Worm (Caenorhabditis elegans) whole organism, L3 larva: ENCODE results near the gene R01E6.2.

Experiments used
- ama-1 ChIP-seq: fragments of 150-350 bp; optimal IDR thresholded peaks from 2 replicates; lab custom pipeline; 2018
- ceh-28 ChIP-seq: fragments of 150-350 bp; optimal IDR thresholded peaks from 2 replicates; lab custom pipeline; 2014; ENCODE audit warnings: missing biosample characterization, missing genetic modification reagents, missing genetic modification characterization
- ceh-82 ChIP-seq: fragments of 150-350 bp; optimal IDR thresholded peaks from 2 replicates; lab custom pipeline; 2014; ENCODE audit warnings: missing biosample characterization, missing genetic modification characterization
- daf-12 ChIP-seq: fragments of 150-350 bp; optimal IDR thresholded peaks from 2 replicates; lab custom pipeline; 2014; ENCODE audit warnings: missing biosample characterization, missing genetic modification reagents, missing genetic modification characterization
- elt-1 ChIP-seq: fragments of 150-350 bp; optimal IDR thresholded peaks from 2 replicates; lab custom pipeline; 2014; ENCODE audit warnings: missing biosample characterization, missing genetic modification characterization
- elt-2 ChIP-seq: sonication (generic microtip); optimal IDR thresholded peaks from 2 replicates; lab custom pipeline; 2016; ENCODE audit warnings: missing genetic modification reagents, mild to moderate bottlenecking, missing genetic modification characterization, missing compliant biosample characterization
- eor-1 ChIP-seq, 2 experiments: fragments of 150-350 bp; optimal IDR thresholded peaks; 2 replicates each; lab custom pipeline; 2014 to 2018; ENCODE audit warnings: missing biosample characterization in 2 of 2, missing genetic modification characterization in 2 of 2
- fkh-10 ChIP-seq: sonication (generic microtip); optimal IDR thresholded peaks from 2 replicates; lab custom pipeline; 2017; ENCODE audit warnings: missing biosample characterization, missing genetic modification reagents, missing genetic modification characterization
- lin-15B ChIP-seq: fragments of 150-350 bp; optimal IDR thresholded peaks from 2 replicates; lab custom pipeline; 2014; ENCODE audit warnings: missing biosample characterization, missing genetic modification characterization
- lin-39 ChIP-seq: fragments of 150-350 bp; optimal IDR thresholded peaks from 2 replicates; lab custom pipeline; 2018; ENCODE audit warnings: missing biosample characterization, missing genetic modification reagents, missing genetic modification characterization
- lsy-12 ChIP-seq: sonication (generic microtip); optimal IDR thresholded peaks from 2 replicates; lab custom pipeline; 2016; ENCODE audit warnings: mild to moderate bottlenecking, missing genetic modification characterization, missing compliant biosample characterization
- mml-1 ChIP-seq: fragments of 150-350 bp; sonication (generic microtip); optimal IDR thresholded peaks from 3 replicates; lab custom pipeline; 2014; ENCODE audit warnings: missing biosample characterization, missing genetic modification characterization
- nfya-1 ChIP-seq: sonication (generic microtip); optimal IDR thresholded peaks from 2 replicates; lab custom pipeline; 2017; ENCODE audit warnings: missing genetic modification characterization, mild to moderate bottlenecking, missing compliant biosample characterization, antibody characterized with exemption, moderate library complexity; ENCODE audit not compliant: insufficient read depth
- nhr-25 ChIP-seq: sonication (generic microtip); optimal IDR thresholded peaks from 2 replicates; lab custom pipeline; 2017; ENCODE audit warnings: missing biosample characterization, missing genetic modification characterization
- nhr-28 ChIP-seq: fragments of 150-350 bp; optimal IDR thresholded peaks from 2 replicates; lab custom pipeline; 2014; ENCODE audit warnings: missing biosample characterization, missing genetic modification characterization
- nhr-43 ChIP-seq: sonication (generic microtip); optimal IDR thresholded peaks from 2 replicates; lab custom pipeline; 2016; ENCODE audit warnings: mild to moderate bottlenecking, missing genetic modification characterization, missing compliant biosample characterization; ENCODE audit not compliant: poor library complexity, severe bottlenecking
- pha-4 ChIP-seq: fragments of 150-350 bp; optimal IDR thresholded peaks from 2 replicates; lab custom pipeline; 2014; ENCODE audit warnings: missing biosample characterization, missing genetic modification reagents, missing genetic modification characterization
- skn-1 ChIP-seq: fragments of 150-350 bp; optimal IDR thresholded peaks from 2 replicates; lab custom pipeline; 2014; ENCODE audit warnings: missing biosample characterization, missing genetic modification characterization
- tbx-2 ChIP-seq: sonication (generic microtip); optimal IDR thresholded peaks from 2 replicates; lab custom pipeline; 2016; ENCODE audit warnings: mild to moderate bottlenecking, missing genetic modification characterization, missing compliant biosample characterization

R01E6.2 gene

ce11 chrX:13518861-13519713 is 47.2 kb downstream of the R01E6.2 start, which contains the start of the genes cdk-4 and F18H3.1:
TSS of gene cdk-4 (minus strand) at chrX:13518911.
TSS of gene F18H3.1 (plus strand) at chrX:13519663.
- TF ChIP-seq lin-39 (tag; lab: Kevin White, UChicago) (peak; percentile 85), pha-4 (tag; lab: Kevin White, UChicago) (peak; percentile 14), skn-1 (tag; lab: Kevin White, UChicago) (peak; percentile 32), tbx-2 (tag; lab: Kevin White, UChicago) (no peak), lin-15B (tag; lab: Kevin White, UChicago) (peak; percentile 64), elt-1 (tag; lab: Kevin White, UChicago) (peak; percentile 20), ama-1 (lab: Kevin White, UChicago) (no peak), mml-1 (tag; lab: Kevin White, UChicago) (no peak), nhr-28 (tag; lab: Kevin White, UChicago) (no peak), nfya-1 (peak; percentile 52), nhr-43 (tag; lab: Kevin White, UChicago) (no peak), daf-12 (no peak), eor-1 (tag; optimal IDR thresholded peaks at IDR 0.05; lab: Kevin White, UChicago) (no peak), ceh-82 (tag; lab: Kevin White, UChicago) (no peak), ceh-28 (tag; lab: Kevin White, UChicago) (no peak), nhr-25 (peak; percentile 72), lsy-12 (tag; lab: Kevin White, UChicago) (no peak), elt-2 (peak; percentile 40), fkh-10 (no peak)
